Worm (Caenorhabditis elegans): ENCODE results near the gene cTel55X.1.

ce11 chrX:17683698-17684097 is 31.1 kb upstream of the cTel55X.1 start:
- TF ChIP-seq him-1 (tag; optimal IDR thresholded peaks at IDR 0.05) (no peak), dao-5 (tag; optimal IDR thresholded peaks at IDR 0.05) (no peak), W03F9.2 (tag; optimal IDR thresholded peaks at IDR 0.05) (no peak)

Data from whole organism, L4/young adult.